Worm (Caenorhabditis elegans): ENCODE results near the gene nhr-10.
A peak's percentile ranks its signal among the peaks of the same experiment; 100 is the strongest.

nhr-10 gene

DNA sequence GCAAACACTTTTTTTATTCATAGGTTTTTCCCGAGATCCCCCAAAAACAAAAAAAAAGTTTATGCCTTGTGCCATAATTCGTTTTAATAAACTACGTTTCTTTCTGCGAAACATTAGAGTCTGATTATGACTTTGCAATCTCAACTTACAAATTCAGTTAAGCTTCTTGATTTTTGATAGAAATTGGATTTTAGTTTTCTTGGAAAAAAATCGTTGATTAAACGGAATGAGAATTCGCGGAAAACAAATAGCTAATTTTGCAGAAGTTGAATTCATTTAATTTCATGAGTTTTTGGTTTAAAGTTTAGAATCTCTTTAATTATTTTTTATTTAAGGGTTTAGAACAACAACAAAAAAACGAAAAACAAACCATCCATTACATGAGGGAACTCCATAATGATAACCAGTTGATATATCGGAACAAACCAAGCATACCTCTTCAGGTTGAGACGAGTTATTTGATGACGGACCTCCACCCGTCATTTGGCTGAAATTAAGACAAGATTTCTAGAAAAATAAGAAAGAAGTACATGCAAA lies at the start of gene nhr-10:
TSS of gene nhr-10 (minus strand) at position 487 of the 537 bp plus-strand sequence.
- TF ChIP-seq lin-39 (tag; optimal IDR thresholded peaks at IDR 0.05) (no peak), swsn-7 (tag; optimal IDR thresholded peaks at IDR 0.05) (peak; percentile 41), nhr-19 (GFP tag; conservative IDR thresholded peaks at IDR 0.05) (no peak), ceh-8 (GFP tag; optimal IDR thresholded peaks at IDR 0.05) (no peak), snu-23 (GFP tag; optimal IDR thresholded peaks at IDR 0.05) (no peak), lir-3 (tag; optimal IDR thresholded peaks at IDR 0.05; ENCODE audit: poor library complexity) (no peak), egl-13 (tag; optimal IDR thresholded peaks at IDR 0.05) (no peak), alr-1 (tag; optimal IDR thresholded peaks at IDR 0.05; ENCODE audit: borderline replicate concordance) (no peak), blmp-1 (tag; optimal IDR thresholded peaks at IDR 0.05) (no peak), isw-1 (GFP tag; IDR thresholded peaks at IDR 0.05) (no peak), mef-2 (tag; optimal IDR thresholded peaks at IDR 0.05) (no peak), ama-1 (optimal IDR thresholded peaks at IDR 0.05) (no peak), rnt-1 (tag; optimal IDR thresholded peaks at IDR 0.05) (no peak), nhr-20 (tag; optimal IDR thresholded peaks at IDR 0.05) (peak; percentile 0), C16A3.4 (tag; optimal IDR thresholded peaks at IDR 0.05) (no peak), egl-27 (tag; optimal IDR thresholded peaks at IDR 0.05) (no peak), elt-3 (tag; optimal IDR thresholded peaks at IDR 0.05) (no peak), lsy-2 (tag; optimal IDR thresholded peaks at IDR 0.05) (peak in 1 of 2 experiments; percentile 46), zag-1 (tag; optimal IDR thresholded peaks at IDR 0.05) (no peak), nhr-11 (tag; optimal IDR thresholded peaks at IDR 0.05) (peak; percentile 48), ceh-90 (tag; optimal IDR thresholded peaks at IDR 0.05) (no peak), nhr-71 (tag; optimal IDR thresholded peaks at IDR 0.05) (peak; percentile 74), sup-37 (GFP tag; optimal IDR thresholded peaks at IDR 0.05) (no peak), elt-2 (tag; optimal IDR thresholded peaks at IDR 0.05) (no peak), ceh-63 (GFP tag; optimal IDR thresholded peaks at IDR 0.05) (no peak), lin-14 (GFP tag; optimal IDR thresholded peaks at IDR 0.05) (peak; percentile 40), mep-1 (tag; optimal IDR thresholded peaks at IDR 0.05) (no peak), nhr-28 (tag; optimal IDR thresholded peaks at IDR 0.05) (no peak), unc-30 (tag; optimal IDR thresholded peaks at IDR 0.05) (no peak), nhr-90 (tag; optimal IDR thresholded peaks at IDR 0.05; ENCODE audit: poor library complexity) (no peak), fkh-8 (tag; optimal IDR thresholded peaks at IDR 0.05) (peak; percentile 71), nhr-47 (tag; optimal IDR thresholded peaks at IDR 0.05) (peak; percentile 74), nhr-76 (tag; optimal IDR thresholded peaks at IDR 0.05) (no peak), nhr-84 (tag; optimal IDR thresholded peaks at IDR 0.05) (no peak), C34B4.2 (tag; optimal IDR thresholded peaks at IDR 0.05) (no peak)

ce11 chrIII:7162065-7162762 lies 47.0 kb upstream of the nhr-10 start, which contains the start of the genes syf-2 and K04G7.1:
TSS of gene syf-2 (minus strand) at chrIII:7162115.
TSS of gene K04G7.1 (plus strand) at chrIII:7162712.
- TF ChIP-seq pag-3 (tag; optimal IDR thresholded peaks at IDR 0.05; ENCODE audit: borderline replicate concordance, insufficient read depth) (no peak), aha-1 (tag; optimal IDR thresholded peaks at IDR 0.05) (peak; percentile 72), hpl-2 (GFP tag; optimal IDR thresholded peaks at IDR 0.05) (peak; percentile 52), egl-27 (tag; optimal IDR thresholded peaks at IDR 0.05) (peak; percentile 78 to 87), ama-1 (optimal IDR thresholded peaks at IDR 0.05) (peak; percentile 56), nhr-77 (tag; optimal IDR thresholded peaks at IDR 0.05) (peak; percentile 89), xbp-1 (tag; optimal IDR thresholded peaks at IDR 0.05) (peak; percentile 91), unc-62 (GFP tag; optimal IDR thresholded peaks at IDR 0.05) (no peak), pax-3 (tag; optimal IDR thresholded peaks at IDR 0.05) (peak; percentile 82), unc-30 (tag; optimal IDR thresholded peaks at IDR 0.05) (no peak), ets-5 (GFP tag; IDR thresholded peaks at IDR 0.05) (no peak), egl-13 (tag; optimal IDR thresholded peaks at IDR 0.05) (peak; percentile 85), zag-1 (tag; optimal IDR thresholded peaks at IDR 0.05) (peak; percentile 20), nhr-85 (tag) (peak; percentile 97), aly-2 (tag; optimal IDR thresholded peaks at IDR 0.05) (peak; percentile 8), lin-39 (tag; optimal IDR thresholded peaks at IDR 0.05) (peak; percentile 76), ceh-82 (tag; optimal IDR thresholded peaks at IDR 0.05) (peak; percentile 55 to 96 (median 67)), nhr-237 (tag; optimal IDR thresholded peaks at IDR 0.05) (peak; percentile 74), rnt-1 (tag; optimal IDR thresholded peaks at IDR 0.05) (peak; percentile 84), jun-1 (tag; optimal IDR thresholded peaks at IDR 0.05) (peak; percentile 86), blmp-1 (tag; optimal IDR thresholded peaks at IDR 0.05) (peak; percentile 82), nhr-47 (tag; optimal IDR thresholded peaks at IDR 0.05) (peak; percentile 90), tbx-2 (tag; optimal IDR thresholded peaks at IDR 0.05) (peak; percentile 91), F16B12.6 (tag; optimal IDR thresholded peaks at IDR 0.05) (peak; percentile 60), lsy-2 (tag; optimal IDR thresholded peaks at IDR 0.05) (peak; percentile 95)
